Worm (Caenorhabditis elegans): Measurements from ENCODE around the gene M199.135.

DNA sequence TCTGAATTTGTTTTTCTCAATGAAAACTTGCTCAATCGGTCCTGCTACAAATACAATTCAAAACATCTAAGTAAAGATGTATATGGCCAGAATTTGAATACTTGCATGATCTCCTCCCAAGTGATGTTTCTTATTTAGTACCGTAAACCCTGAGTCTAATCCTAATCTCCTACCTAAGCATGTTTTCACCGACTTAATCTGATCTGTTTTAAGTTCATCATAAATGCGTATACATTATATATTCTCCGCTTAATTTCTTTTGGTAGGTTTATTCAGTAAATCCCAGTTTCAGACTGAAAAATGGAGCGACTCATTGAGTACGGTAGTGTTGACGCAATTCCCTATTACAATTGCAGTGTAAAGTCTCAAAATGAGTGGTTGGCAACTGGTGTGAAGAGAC is 40.0 kb upstream of the M199.135 start, which contains the start of gene srt-50:
- TF ChIP-seq fos-1 (tag; optimal IDR thresholded peaks at IDR 0.05), result no peak
- TF ChIP-seq nhr-237 (tag; optimal IDR thresholded peaks at IDR 0.05), result no peak
- TF ChIP-seq snpc-4 (tag; optimal IDR thresholded peaks at IDR 0.05), result no peak
- TF ChIP-seq nhr-76 (tag; optimal IDR thresholded peaks at IDR 0.05), result no peak
- no peak for TF ChIP-seq ama-1 (optimal IDR thresholded peaks at IDR 0.05)
- TF ChIP-seq nhr-11 (tag; optimal IDR thresholded peaks at IDR 0.05), result no peak
- TF ChIP-seq unc-62 (GFP tag; optimal IDR thresholded peaks at IDR 0.05), result no peak
- TF ChIP-seq pqm-1 (tag; optimal IDR thresholded peaks at IDR 0.05), result no peak
- TF ChIP-seq nhr-28 (tag; optimal IDR thresholded peaks at IDR 0.05), result no peak
- no peak for TF ChIP-seq ZK546.5 (tag; optimal IDR thresholded peaks at IDR 0.05)
